Worm (Caenorhabditis elegans) whole organism, early embryonic: Measurements from ENCODE around the gene C18D11.1.

Experiments used
- aly-1 ChIP-seq: sonication (generic microtip); optimal IDR thresholded peaks from 2 replicates; lab custom pipeline; 2016; ENCODE audit warnings: missing genetic modification characterization, missing compliant biosample characterization
- ama-1 ChIP-seq: fragments of 150-350 bp; optimal IDR thresholded peaks from 2 replicates; lab custom pipeline; 2014
- ceh-13 ChIP-seq: fragments of 200-800 bp; sonication (Bioruptor generic); optimal IDR thresholded peaks from 2 replicates; lab custom pipeline; 2018; ENCODE audit warnings: mild to moderate bottlenecking, missing genetic modification characterization, missing compliant biosample characterization
- ets-7 ChIP-seq: sonication (generic microtip); optimal IDR thresholded peaks from 2 replicates; lab custom pipeline; 2016; ENCODE audit warnings: missing genotype, missing genetic modification characterization, missing compliant biosample characterization
- flt-1 ChIP-seq: fragments of 200-800 bp; sonication (Bioruptor generic); IDR thresholded peaks from 2 replicates; pipeline ENCODE4 v1.3.6; 2022; ENCODE audit warnings: missing genetic modification characterization, missing compliant biosample characterization
- hmg-4 ChIP-seq: fragments of 200-800 bp; sonication (Bioruptor generic); optimal IDR thresholded peaks from 2 replicates; lab custom pipeline; 2018; ENCODE audit warnings: mild to moderate bottlenecking, missing genetic modification characterization, missing compliant biosample characterization
- scrt-1 ChIP-seq: fragments of 200-800 bp; sonication (Bioruptor generic); IDR thresholded peaks from 2 replicates; pipeline ENCODE4 v1.3.6; 2022; ENCODE audit warnings: missing genetic modification characterization, missing compliant biosample characterization

- no peak for TF ChIP-seq ama-1 (lab: Kevin White, UChicago)
- no peak for TF ChIP-seq flt-1
- TF ChIP-seq ets-7 (tag; lab: Kevin White, UChicago), result no peak
- no peak for TF ChIP-seq ceh-13 (GFP tag; lab: Kevin White, UChicago)
- TF ChIP-seq scrt-1, result no peak
- no peak for TF ChIP-seq aly-1 (tag; lab: Kevin White, UChicago)
- no peak for TF ChIP-seq hmg-4 (GFP tag; lab: Kevin White, UChicago)
Measured at ce11 chrIII:11866127-11866526, 49.8 kb downstream of the C18D11.1 start.
